Worm (Caenorhabditis elegans) whole organism, dauer: ENCODE measurements around the gene scl-27.

ENCODE experiments used
- unc-62 ChIP-seq: sonication (generic microtip); optimal IDR thresholded peaks from 2 replicates; lab custom pipeline; 2017; ENCODE audit warnings: missing biosample characterization, missing genetic modification reagents, missing genetic modification characterization

The scl-27 gene

DNA sequence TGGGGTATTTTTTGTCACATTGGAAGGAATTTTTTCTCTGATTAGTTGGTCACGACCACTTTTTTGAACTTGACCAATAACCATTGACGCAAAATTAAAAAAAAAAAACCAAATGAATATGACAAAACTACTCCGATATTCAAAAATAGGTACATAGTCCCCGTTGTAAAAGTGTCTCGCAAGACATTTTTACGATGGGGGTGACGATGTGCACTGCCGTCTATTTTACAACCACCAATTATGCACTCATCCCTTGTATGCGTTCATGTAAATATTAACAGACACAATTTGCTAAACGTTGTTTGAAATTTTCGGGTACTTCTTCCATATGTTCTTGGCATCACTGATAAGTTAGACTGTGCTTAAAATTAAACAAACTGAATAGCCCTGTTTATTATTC, at the start of gene scl-27:
Gene scl-27 (plus strand): TSS at position 301 of the 400 bp plus-strand sequence.
- no peak for TF ChIP-seq unc-62

DNA sequence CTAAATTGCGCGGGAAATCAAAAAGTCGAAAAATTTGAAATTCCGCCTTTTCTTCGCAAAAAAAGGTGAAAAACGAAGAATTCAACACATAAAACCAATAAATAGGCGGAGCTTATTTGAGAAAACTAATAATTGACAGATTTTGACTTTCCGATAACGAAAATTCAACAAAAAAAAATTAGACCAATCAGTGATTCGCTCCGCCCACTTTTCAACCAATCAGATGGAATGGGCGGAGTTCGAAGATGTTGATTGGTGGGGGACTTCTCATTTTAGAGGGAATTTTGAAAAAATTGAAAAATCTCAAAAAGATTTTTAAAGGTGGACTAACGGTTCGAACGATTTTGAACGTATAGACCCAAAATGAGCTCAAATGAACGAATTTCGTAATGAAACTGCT, 49.0 kb upstream of the scl-27 start:
- TF ChIP-seq unc-62 = no peak

DNA sequence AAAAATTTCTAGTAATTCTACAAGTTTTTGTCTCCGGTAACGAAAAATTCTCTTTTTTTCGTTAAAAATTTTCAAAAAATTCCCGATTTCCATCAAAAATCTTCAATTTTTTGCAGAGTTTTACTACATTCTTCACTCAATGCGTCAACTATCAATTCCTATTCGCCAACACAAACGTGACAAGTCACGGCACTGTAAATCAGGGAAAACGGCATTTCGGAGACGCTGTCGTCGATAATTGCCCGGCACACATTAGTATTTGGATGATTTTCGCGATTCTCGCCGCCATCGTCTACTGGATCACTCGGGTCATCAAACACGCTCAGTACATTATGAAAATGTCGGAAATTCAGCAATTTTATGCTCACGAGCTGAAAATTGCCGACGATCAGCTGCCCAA, 48.0 kb upstream of the scl-27 start:
- no peak for TF ChIP-seq unc-62

DNA sequence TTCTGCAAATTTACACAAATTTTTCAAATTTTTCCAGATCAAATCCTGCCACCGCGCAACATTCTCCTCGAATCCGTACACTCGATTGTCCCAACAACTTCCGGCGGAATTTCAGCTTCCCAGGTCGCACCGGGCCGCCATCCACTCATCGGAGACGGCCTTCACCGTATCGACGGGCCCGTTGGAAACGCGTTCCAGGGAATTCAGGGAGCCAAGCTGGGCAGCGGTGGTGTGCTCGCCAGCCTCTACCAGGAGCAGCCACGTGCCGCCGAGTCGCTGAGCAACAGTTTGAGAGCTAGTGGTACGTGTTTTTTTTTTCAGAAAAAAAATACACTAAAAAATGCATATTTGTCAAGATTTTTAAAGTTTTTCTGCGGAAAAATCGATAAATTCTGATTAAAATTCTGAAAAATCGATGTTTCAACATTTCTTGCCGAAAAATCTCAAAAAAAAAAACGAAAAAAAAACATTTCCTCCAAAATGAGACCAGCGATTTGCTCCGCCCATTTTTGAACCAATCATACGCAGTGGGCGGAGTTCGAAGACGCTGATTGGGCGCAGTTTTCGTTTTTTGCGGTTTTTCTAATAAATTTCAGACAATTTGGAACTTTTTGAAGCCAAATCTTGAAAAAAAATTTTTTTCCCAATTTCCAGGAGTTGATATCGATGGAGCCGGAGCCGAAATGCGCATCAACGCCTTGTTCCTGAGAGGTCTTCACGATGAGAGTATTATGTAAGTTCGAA, 42.7 kb upstream of the scl-27 start:
- no peak for TF ChIP-seq unc-62

DNA sequence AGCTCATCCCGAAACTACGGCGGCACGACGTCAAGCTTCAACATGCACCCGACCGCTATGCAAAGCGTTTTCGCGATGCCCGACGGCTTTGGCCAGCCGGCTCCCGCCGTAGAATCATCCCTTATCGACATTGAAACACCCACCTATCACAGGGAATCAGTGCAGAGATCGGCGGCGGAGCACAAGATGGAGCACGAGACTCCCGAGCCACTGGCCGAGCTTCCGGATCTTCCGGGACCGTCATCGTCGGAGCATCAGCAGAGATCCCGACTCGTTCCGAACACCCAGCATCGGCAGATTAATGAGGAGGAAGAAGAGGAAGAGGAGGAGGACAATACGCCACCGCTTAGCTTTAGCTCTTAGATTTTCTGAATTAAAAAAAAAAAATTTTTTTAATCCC, 41.3 kb upstream of the scl-27 start:
- no peak for TF ChIP-seq unc-62

DNA sequence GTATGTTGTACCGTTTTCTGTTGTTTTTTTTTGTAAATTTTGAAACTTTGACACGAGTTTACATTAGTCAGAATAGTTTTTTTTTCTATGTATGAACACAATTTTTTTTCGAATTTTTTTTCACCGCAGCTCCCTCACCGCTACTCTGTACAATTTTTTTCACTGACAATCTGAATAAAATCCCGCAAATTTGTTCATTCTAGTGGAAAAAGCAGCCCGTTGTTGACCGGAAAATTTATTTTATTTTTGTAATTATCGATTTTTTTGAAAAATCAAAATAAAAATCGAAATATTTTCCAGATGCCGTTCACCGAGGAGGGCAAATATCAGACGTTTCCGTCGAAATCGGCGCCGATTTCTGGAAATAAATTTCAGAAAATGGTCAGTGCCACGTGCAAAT, 40.4 kb upstream of the scl-27 start, which contains the start of gene T22H9.1:
Gene T22H9.1 (plus strand): TSS at position 301 of the 400 bp plus-strand sequence.
- no peak for TF ChIP-seq unc-62

DNA sequence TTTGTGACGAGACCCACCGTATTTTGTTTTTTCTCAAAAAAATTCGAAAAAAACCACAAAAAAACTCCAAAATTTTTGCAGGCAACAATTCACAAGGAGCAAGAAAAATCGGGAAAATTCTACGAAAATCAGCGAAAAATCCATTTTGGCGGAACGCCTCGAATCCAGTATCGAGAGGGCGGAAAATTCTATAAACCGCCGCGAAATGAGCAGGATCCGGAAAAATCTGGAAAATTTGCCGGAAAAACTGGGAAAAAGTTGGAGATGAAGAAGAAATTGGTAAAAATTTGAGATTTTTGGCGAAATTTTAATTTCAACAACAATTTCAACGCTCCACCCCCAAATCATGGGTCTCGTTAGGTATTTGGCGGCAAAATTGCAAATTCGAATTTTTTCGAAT, 39.8 kb upstream of the scl-27 start:
- TF ChIP-seq unc-62 = no peak

DNA sequence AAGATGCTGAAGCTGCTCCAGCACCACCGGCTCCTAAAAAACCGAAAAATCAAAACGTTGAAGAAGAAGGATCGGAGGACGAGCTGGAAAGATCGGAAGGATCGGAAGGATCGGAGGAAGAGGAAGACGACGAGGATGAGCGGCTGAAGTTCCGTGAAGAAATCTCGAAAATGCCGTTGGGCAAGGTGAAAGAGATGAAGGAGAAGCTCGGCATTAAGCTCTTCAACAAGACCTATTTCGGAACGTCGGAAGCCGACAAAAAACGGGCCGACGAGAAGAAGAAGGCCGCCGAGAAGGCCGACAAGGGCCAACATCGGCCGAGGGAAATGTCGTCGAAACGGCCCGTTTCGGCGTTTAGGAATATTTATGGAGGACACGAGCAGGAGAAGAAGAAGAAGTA, 38.5 kb upstream of the scl-27 start:
- no peak for TF ChIP-seq unc-62

DNA sequence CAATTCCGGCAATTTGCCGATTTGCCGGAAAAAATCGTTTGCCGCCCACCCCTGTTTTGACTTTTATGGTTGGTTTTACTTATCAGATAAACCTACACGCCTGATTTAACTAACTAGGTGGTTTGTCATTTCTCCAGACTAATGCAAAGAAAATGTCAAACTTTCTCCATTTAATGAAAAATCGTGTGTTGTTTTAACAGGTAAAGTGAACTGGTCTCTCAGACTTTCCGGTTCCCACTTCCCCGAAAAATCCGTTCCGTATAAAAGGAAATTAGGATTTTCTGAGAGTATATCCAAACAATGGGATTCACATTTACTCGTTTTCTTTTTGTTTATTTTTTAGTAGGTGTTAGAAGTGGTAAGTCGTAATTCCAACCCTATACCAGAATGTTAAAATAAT, 35.2 kb upstream of the scl-27 start, which contains the start of gene mltn-6:
Gene mltn-6 (plus strand): TSS at position 301 of the 400 bp plus-strand sequence.
- TF ChIP-seq unc-62 = no peak

DNA sequence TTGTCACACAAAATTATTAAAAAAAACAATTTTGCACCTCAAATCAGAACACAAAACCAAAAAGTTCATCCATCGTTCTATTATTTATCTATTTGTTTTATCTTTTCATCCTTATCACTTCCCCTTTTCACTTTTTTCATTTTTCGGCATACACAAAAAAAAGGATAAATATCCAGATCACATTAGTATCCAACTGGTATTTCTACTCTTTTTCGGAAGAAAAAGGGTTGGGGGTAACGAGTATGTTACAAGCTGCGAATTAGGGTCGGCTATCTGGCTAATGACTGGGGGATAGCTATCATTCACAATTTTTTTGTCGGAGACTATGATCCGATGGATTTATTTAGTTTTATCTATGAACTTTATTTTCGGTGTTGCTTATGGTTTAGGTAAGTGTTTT, 29.8 kb upstream of the scl-27 start, which contains the start of gene mltn-7:
Gene mltn-7 (plus strand): TSS at position 301 of the 400 bp plus-strand sequence.
- TF ChIP-seq unc-62 = no peak

DNA sequence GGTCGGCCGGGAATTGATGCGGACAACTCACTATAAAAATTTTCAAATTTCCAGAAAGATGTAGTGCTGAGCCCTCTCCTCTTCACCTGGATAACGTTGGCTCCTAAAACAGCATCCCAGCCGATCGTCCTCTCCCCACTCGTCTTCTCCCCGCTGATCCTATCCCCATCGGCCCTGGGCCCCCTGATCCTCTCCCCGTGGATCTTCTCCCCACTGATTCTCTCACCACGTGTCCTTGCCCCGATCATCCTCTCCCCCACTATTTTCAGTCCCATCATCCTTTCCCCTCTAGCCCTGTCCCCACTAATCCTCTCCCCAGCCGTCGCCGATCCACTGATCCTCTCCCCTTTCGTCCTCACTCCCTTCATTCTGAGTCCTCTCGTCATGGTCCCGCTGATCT, 26.6 kb upstream of the scl-27 start:
- no peak for TF ChIP-seq unc-62

DNA sequence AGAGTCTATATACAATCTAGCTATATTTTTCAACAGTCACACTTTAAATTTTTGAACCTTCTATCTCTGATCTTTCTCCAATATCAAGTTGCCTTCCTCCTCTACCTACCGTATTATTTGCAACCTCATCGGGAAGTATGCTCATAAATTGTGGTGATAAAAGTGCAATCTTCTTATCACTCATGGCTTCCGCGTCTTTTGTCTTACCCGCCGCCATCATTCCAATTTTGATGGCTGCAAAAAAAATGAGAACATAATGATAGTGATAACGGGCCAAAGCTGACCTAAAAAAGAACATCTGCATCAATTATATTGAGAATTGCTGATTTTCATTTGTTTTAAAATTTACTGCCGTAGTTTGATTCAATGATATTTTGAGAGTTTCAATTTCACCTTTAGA, 23.0 kb upstream of the scl-27 start:
- TF ChIP-seq unc-62 = no peak

DNA sequence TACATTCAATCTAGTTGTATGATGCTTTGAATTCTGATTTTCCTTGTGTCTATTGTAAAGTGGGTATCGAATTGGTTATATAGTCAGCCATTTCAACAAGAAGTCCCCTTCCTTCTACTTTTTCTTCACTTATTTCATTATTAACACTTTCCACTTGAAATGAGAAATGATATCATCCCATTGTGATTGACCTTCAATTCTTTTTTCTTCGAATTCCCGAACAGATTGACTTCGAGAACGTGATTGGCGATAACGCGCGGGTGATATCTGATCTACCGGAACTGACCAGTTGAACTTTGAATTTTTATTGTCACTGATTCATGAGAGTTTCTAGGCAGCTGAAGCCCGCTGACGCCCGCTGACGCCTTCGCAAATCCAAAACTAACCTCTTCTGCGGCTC, 21.6 kb upstream of the scl-27 start:
- TF ChIP-seq unc-62 = no peak

DNA sequence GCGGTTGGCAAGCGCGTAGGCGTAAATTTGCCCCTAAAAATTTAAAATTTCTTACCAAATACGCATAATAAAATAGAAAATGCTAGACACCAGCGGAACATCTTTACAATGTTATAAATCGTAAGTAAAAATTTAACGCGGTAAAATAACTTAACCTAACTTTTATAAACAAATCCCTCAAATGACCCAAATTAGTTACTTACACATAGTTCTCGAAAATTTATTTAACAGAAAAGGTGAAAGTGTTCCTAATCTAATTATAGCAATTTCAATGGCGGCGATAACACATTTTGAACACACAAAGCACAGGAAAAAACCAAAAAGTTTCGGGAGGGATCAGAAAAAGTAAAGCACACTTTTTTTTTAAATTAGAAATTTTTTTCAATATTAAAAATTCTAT, 19.6 kb upstream of the scl-27 start, which contains the start of gene mltn-8:
Gene mltn-8 (minus strand): TSS at position 101 of the 400 bp plus-strand sequence.
- TF ChIP-seq unc-62 = no peak

DNA sequence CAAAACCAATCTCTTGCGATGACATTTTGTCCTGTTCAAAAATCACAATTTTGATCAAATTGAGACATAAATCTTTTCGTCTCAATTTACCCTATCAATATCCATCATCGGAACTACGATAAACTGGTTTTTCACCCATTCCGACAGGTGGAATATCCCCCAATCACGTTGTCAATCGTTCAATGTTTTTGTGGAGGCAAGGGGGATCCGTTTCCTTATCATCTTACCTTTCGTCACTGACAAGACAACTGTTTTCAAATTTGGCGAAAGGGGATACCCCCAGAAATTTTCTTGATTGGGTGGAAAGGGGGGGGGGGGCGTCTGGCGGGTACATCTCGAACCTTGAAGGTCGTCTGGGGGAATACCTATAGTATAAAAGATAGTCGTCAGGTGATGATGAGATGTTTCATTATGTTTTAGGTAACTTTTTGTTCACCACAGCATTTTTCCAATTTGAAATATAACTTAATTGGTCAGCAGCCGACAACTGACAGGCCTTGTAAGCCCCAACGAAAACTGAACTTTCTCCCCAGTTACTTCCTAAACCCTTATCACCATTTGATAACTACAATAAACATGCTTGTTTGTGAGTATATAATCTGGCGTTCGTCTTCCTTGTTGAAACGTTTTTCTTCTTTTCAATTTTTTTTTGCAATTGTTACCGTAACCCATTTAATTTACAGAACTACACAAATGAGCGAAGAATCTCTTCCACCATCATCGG, 18.4 kb upstream of the scl-27 start, which contains the start of gene ZK6.8:
Gene ZK6.8 (plus strand): TSS at position 682 of the 724 bp plus-strand sequence.
- TF ChIP-seq unc-62 = no peak

DNA sequence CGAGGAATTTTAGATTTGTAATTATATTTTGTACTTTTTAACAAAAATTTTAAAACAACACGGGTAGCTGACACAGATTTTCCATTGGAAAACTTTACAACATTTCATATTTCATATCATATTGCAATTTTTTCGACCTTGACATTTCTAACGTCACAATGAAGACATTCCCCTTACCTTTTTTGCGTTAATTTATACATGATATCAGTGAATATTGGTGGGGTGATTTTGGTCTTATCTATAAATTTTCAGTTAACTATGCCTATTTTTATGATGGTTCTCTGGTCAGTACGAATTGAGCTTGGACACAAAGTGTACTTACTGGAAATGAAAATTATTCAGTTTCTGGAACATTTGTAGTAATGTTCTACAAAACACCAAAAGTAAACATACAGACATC, 15.3 kb upstream of the scl-27 start:
- TF ChIP-seq unc-62 = no peak

DNA sequence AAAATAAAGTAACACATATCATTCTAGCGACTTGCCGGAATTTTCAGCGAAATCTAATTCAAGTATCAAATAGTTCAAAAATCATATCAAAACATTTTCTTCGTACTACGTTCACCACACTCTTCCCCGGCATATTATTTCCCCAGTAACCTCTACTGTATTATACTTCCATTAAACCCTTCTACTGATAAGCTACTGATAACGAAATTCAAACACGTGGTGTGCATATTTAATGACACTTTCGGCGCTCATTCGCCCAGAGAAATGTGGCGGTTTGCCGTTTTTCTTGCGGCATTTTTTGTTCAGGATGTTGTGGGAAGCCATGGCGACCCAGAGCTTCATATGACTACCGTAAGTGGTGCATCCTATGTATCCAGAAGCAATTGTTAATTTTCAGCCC, 14.3 kb upstream of the scl-27 start, which contains the start of gene lipl-5:
Gene lipl-5 (plus strand): TSS at position 259 of the 400 bp plus-strand sequence.
- TF ChIP-seq unc-62 = no peak

DNA sequence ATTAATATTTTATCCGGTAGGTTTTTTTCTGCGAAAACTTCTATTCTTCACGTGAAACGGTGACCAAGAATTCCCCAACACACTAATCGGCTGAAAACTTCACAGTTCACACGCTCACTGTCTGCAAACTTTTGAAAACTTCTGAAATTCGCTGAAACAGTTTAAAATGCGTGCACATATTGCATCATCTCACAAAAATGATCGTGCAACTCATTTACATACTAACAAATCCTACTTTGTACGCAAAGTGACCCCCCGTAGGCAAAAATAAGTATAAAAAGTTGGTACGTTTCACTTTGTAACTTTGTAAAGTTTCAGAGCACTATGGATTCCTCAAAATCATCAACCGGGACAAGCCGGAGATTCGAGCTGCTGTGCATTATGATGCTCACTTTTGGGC, 11.4 kb upstream of the scl-27 start, which contains the start of gene ZK6.6:
Gene ZK6.6 (plus strand): TSS at position 301 of the 400 bp plus-strand sequence.
- no peak for TF ChIP-seq unc-62
